Fruit fly (Drosophila melanogaster) whole organism, wandering third instar larva: ENCODE measurements around the gene CG9727.

Source experiments
- Abd-B ChIP-seq: fragments of >200 bp; optimal IDR thresholded peaks from 2 replicates; lab custom pipeline; 2017; ENCODE audit warnings: missing biosample characterization, missing genetic modification characterization
- CG32264 ChIP-seq: fragments of 200-800 bp; sonication (Bioruptor generic); optimal IDR thresholded peaks from 2 replicates; lab custom pipeline; 2016; ENCODE audit warnings: missing biosample characterization, missing genetic modification characterization
- CrebA ChIP-seq: fragments of 200-800 bp; sonication (Bioruptor generic); optimal IDR thresholded peaks from 2 replicates; lab custom pipeline; 2016; ENCODE audit warnings: missing biosample characterization, mild to moderate bottlenecking, missing genetic modification characterization, borderline replicate concordance
- Dfd ChIP-seq: fragments of >200 bp; optimal IDR thresholded peaks from 2 replicates; lab custom pipeline; 2017; ENCODE audit warnings: missing biosample characterization, missing genetic modification characterization
- Dif ChIP-seq: fragments of 200-275, 200-300 bp; sonication (Bioruptor generic); optimal IDR thresholded peaks from 2 replicates; lab custom pipeline; 2018; ENCODE audit warnings: missing biosample characterization, missing genetic modification characterization; ENCODE audit not compliant: partially characterized antibody
- GATAd ChIP-seq: sonication (Bioruptor generic); optimal IDR thresholded peaks from 2 replicates; lab custom pipeline; 2016; ENCODE audit warnings: missing biosample characterization, missing genetic modification characterization
- HLH106 ChIP-seq: fragments of 200-800 bp; optimal IDR thresholded peaks from 3 replicates; lab custom pipeline; 2019; ENCODE audit warnings: missing biosample characterization, mild to moderate bottlenecking, missing genetic modification characterization, moderate library complexity
- Hnf4 ChIP-seq: fragments of 200-800 bp; sonication (Bioruptor generic); optimal IDR thresholded peaks from 2 replicates; lab custom pipeline; 2016; ENCODE audit warnings: missing biosample characterization, mild to moderate bottlenecking, missing genetic modification characterization
- Hr78 ChIP-seq: fragments of >200 bp; optimal IDR thresholded peaks from 2 replicates; lab custom pipeline; 2017; ENCODE audit warnings: missing biosample characterization, missing genetic modification characterization
- Hr83 ChIP-seq: fragments of 200-300 bp; sonication (Bioruptor generic); optimal IDR thresholded peaks from 2 replicates; lab custom pipeline; 2016; ENCODE audit warnings: missing biosample characterization, mild to moderate bottlenecking, missing genetic modification characterization, moderate library complexity; ENCODE audit not compliant: poor library complexity, severe bottlenecking
- Jra ChIP-seq: sonication (Bioruptor generic); optimal IDR thresholded peaks from 2 replicates; lab custom pipeline; 2016; ENCODE audit warnings: missing biosample characterization, missing genetic modification characterization
- Mio ChIP-seq: sonication (Bioruptor generic); optimal IDR thresholded peaks from 2 replicates; lab custom pipeline; 2016; ENCODE audit warnings: missing biosample characterization, missing genetic modification characterization
- N ChIP-seq: fragments of >200 bp; optimal IDR thresholded peaks from 2 replicates; lab custom pipeline; 2018; ENCODE audit warnings: missing biosample characterization, missing external identifiers, missing genetic modification characterization
- Rel ChIP-seq, 2 experiments: fragments of 200-800 bp; sonication (Bioruptor generic) in 1 of 2; optimal IDR thresholded peaks; 2 replicates in 1 of 2; 3 replicates in 1 of 2; lab custom pipeline; 2016 to 2019; ENCODE audit warnings: mild to moderate bottlenecking in 2 of 2, missing biosample characterization in 2 of 2, missing genetic modification characterization in 2 of 2, moderate library complexity in 1 of 2
- Sp1 ChIP-seq: fragments of 200-800 bp; sonication (Bioruptor generic); optimal IDR thresholded peaks from 3 replicates; lab custom pipeline; 2019; ENCODE audit warnings: missing biosample characterization, mild to moderate bottlenecking, missing genetic modification characterization, moderate library complexity
- Vsx2 ChIP-seq: fragments of 200-300, 225-300 bp; sonication (Bioruptor generic); optimal IDR thresholded peaks from 2 replicates; lab custom pipeline; 2018; ENCODE audit warnings: missing biosample characterization, missing genetic modification characterization; ENCODE audit not compliant: partially characterized antibody
- br ChIP-seq: fragments of 200-800 bp; sonication (Bioruptor generic); optimal IDR thresholded peaks from 2 replicates; lab custom pipeline; 2016; ENCODE audit warnings: missing biosample characterization, missing genetic modification characterization
- brk ChIP-seq: fragments of 200-800 bp; sonication (Bioruptor generic); optimal IDR thresholded peaks from 2 replicates; lab custom pipeline; 2016; ENCODE audit warnings: missing biosample characterization, mild to moderate bottlenecking, missing genetic modification characterization
- dl ChIP-seq, 2 experiments: fragments of 175-275, 200-275 bp in 1 of 2; fragments of 200-275 bp in 1 of 2; sonication (Bioruptor generic); optimal IDR thresholded peaks; lab custom pipeline; 2018; ENCODE audit warnings: mild to moderate bottlenecking in 2 of 2, missing biosample characterization in 2 of 2, missing genetic modification characterization in 2 of 2, moderate library complexity in 2 of 2; ENCODE audit not compliant: partially characterized antibody in 2 of 2, insufficient read depth in 1 of 2
- dmrt93B ChIP-seq: fragments of 200-800 bp; sonication (Bioruptor generic); optimal IDR thresholded peaks from 2 replicates; lab custom pipeline; 2018; ENCODE audit warnings: missing biosample characterization, mild to moderate bottlenecking, missing genetic modification characterization
- dsf ChIP-seq: sonication (Bioruptor generic); optimal IDR thresholded peaks from 2 replicates; lab custom pipeline; 2016; ENCODE audit warnings: missing biosample characterization, missing genetic modification characterization, borderline replicate concordance
- ey ChIP-seq: fragments of 200-800 bp; sonication (Bioruptor generic); optimal IDR thresholded peaks from 2 replicates; lab custom pipeline; 2016; ENCODE audit warnings: missing biosample characterization, missing genetic modification characterization
- foxo ChIP-seq, 2 experiments: fragments of 200-800 bp; sonication (Bioruptor generic); optimal IDR thresholded peaks; 2 replicates in 1 of 2; 3 replicates in 1 of 2; lab custom pipeline; 2016 to 2017; ENCODE audit warnings: missing biosample characterization in 2 of 2, missing genetic modification characterization in 2 of 2
- fru ChIP-seq: fragments of 200-800 bp; sonication (Bioruptor generic); optimal IDR thresholded peaks from 3 replicates; lab custom pipeline; 2016; ENCODE audit warnings: missing biosample characterization, mild to moderate bottlenecking, missing genetic modification characterization
- h ChIP-seq: fragments of 200-800 bp; sonication (Bioruptor generic); optimal IDR thresholded peaks from 3 replicates; lab custom pipeline; 2016; ENCODE audit warnings: missing biosample characterization, mild to moderate bottlenecking, missing genetic modification characterization
- jim ChIP-seq: fragments of 175-275, 200-325 bp; sonication (Bioruptor generic); optimal IDR thresholded peaks from 2 replicates; lab custom pipeline; 2016; ENCODE audit warnings: missing biosample characterization, mild to moderate bottlenecking, missing genetic modification characterization
- lola ChIP-seq: fragments of >200 bp; optimal IDR thresholded peaks from 2 replicates; lab custom pipeline; 2017; ENCODE audit warnings: missing biosample characterization, missing genetic modification characterization
- pan ChIP-seq: fragments of >200 bp; optimal IDR thresholded peaks from 2 replicates; lab custom pipeline; 2017
- psq ChIP-seq: fragments of 200-800 bp; sonication (Bioruptor generic); optimal IDR thresholded peaks from 3 replicates; lab custom pipeline; 2017; ENCODE audit warnings: missing biosample characterization, mild to moderate bottlenecking, missing genetic modification characterization, moderate library complexity
- rgr ChIP-seq: fragments of 200-800 bp; sonication (Bioruptor generic); optimal IDR thresholded peaks from 3 replicates; lab custom pipeline; 2016; ENCODE audit warnings: missing biosample characterization, mild to moderate bottlenecking, missing genetic modification characterization
- sage ChIP-seq: fragments of 200-800 bp; sonication (Bioruptor generic); optimal IDR thresholded peaks from 2 replicates; lab custom pipeline; 2016; ENCODE audit warnings: missing biosample characterization, mild to moderate bottlenecking, missing genetic modification characterization
- sv ChIP-seq: fragments of 200-800 bp; sonication (Bioruptor generic); optimal IDR thresholded peaks from 3 replicates; lab custom pipeline; 2016; ENCODE audit warnings: missing biosample characterization, missing genetic modification characterization
- tai ChIP-seq: sonication (Bioruptor generic); optimal IDR thresholded peaks from 2 replicates; lab custom pipeline; 2016; ENCODE audit warnings: missing biosample characterization, missing genetic modification characterization
- woc ChIP-seq: sonication (Bioruptor generic); optimal IDR thresholded peaks from 2 replicates; lab custom pipeline; 2016; ENCODE audit warnings: missing biosample characterization, mild to moderate bottlenecking, missing genetic modification characterization

The CG9727 gene

DNA sequence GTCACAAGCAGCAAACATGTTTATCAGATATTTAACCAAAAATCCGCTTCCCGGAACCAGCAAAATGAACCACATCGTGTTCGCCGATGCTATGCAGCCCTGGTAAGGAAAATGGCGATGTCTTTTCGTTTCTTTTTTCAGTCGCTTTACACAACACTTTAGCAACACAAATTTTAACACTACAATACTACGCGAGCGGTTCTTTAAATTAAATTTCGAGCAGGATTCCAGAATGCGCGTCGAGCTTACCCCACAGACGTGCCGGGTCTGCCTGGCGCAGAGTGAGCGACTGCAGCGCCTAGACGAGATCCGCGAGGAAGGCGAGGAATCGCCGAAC lies 547 bp upstream of the CG9727 start, which contains the start of gene Zif (continued):
- TF ChIP-seq h = peak; percentile 48
- no peak for TF ChIP-seq lola (GFP tag; lab: Kevin White, UChicago)
- TF ChIP-seq dsf = no peak
- no peak for TF ChIP-seq CrebA (GFP tag; lab: Kevin White, UChicago)
- TF ChIP-seq Hr83 (GFP tag; lab: Kevin White, UChicago) = peak; percentile 72
- TF ChIP-seq Abd-B = no peak
- TF ChIP-seq tai (GFP tag; lab: Kevin White, UChicago) = no peak

dm6 chr3R:6436643-6437042 lies 19.8 kb downstream of the CG9727 start:
- TF ChIP-seq Dif (GFP tag; lab: Kevin White, UChicago) (no peak), Hr78 (GFP tag; lab: Kevin White, UChicago) (no peak), rgr (no peak), tai (GFP tag; lab: Kevin White, UChicago) (no peak), Jra (GFP tag; lab: Kevin White, UChicago) (no peak), HLH106 (tag; lab: Kevin White, UChicago) (no peak), N (GFP tag; lab: Kevin White, UChicago) (no peak), Hnf4 (GFP tag; lab: Kevin White, UChicago) (no peak), dl (GFP tag; optimal IDR thresholded peaks at IDR 0.05; lab: Kevin White, UChicago; ENCODE audit: insufficient read depth in 1 of 2, partially characterized antibody in 2 of 2) (no peak), Mio (GFP tag; lab: Kevin White, UChicago) (no peak), pan (no peak), Rel (GFP tag; optimal IDR thresholded peaks at IDR 0.05; lab: Kevin White, UChicago) (no peak), Rel (tag; optimal IDR thresholded peaks at IDR 0.05; lab: Kevin White, UChicago) (no peak), brk (no peak), woc (GFP tag; lab: Kevin White, UChicago) (no peak), GATAd (GFP tag; lab: Kevin White, UChicago) (no peak), CG32264 (GFP tag; lab: Kevin White, UChicago) (no peak)

DNA sequence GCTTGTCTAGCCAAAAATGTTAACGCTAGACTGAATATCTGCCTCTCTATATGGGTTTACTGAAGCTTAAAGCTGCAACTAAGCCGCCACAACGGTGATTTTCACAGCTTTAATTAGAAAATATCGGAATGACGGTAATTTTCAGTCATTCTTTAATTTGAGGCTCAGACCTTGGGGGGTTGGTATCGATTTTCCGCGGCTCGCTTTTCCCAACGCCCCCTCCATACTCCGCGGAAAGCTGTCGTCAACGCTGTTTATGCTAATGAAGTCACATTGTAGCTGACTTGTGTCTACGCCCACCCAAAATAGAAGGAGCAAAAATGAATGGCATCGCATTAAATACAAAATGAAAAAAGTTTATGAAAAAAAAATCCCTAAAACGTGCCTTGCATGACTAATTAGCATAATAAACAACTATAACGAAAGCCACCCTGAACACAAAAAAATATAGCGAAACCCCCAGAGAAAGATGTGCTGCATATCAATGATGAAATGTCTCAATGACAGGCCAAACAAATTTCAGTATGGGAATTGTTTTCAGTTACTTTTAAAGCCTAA lies 20.6 kb downstream of the CG9727 start:
- no peak for TF ChIP-seq Sp1 (GFP tag; lab: Kevin White, UChicago)
- no peak for TF ChIP-seq Mio (GFP tag; lab: Kevin White, UChicago)

DNA sequence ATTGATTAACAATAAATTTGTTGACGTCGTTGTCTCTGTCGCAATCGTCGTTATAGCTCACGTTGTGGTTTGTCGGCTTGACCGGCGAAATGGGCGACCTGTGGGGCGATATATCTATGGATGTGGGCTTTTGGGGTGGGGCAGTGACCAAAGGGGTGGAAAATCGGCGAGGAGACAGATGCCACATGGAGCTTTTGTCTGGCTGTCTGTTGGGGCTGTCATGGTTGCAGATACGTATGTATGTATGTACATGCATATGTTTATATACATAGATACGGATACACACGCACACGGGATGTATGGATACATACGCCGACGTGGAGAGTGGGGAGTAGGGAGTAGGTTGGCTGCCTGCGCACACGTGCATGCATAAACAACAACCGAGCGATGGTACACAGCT lies 21.3 kb downstream of the CG9727 start:
- TF ChIP-seq ey (GFP tag; lab: Kevin White, UChicago) = no peak
- TF ChIP-seq lola (GFP tag; lab: Kevin White, UChicago) = no peak
- TF ChIP-seq woc (GFP tag; lab: Kevin White, UChicago) = no peak
- no peak for TF ChIP-seq GATAd (GFP tag; lab: Kevin White, UChicago)
- TF ChIP-seq jim = no peak
- TF ChIP-seq sv (GFP tag; lab: Kevin White, UChicago) = no peak
- no peak for TF ChIP-seq rgr
- no peak for TF ChIP-seq sage (GFP tag; lab: Kevin White, UChicago)
- TF ChIP-seq br (GFP tag; lab: Kevin White, UChicago) = no peak
- TF ChIP-seq Jra (GFP tag; lab: Kevin White, UChicago) = no peak
- no peak for TF ChIP-seq dl (GFP tag; optimal IDR thresholded peaks at IDR 0.05; lab: Kevin White, UChicago; ENCODE audit: insufficient read depth in 1 of 2, partially characterized antibody in 2 of 2)
- TF ChIP-seq Mio (GFP tag; lab: Kevin White, UChicago) = no peak
- no peak for TF ChIP-seq dmrt93B
- no peak for TF ChIP-seq Dfd (GFP tag; lab: Kevin White, UChicago)
- TF ChIP-seq foxo (GFP tag; optimal IDR thresholded peaks at IDR 0.05; lab: Kevin White, UChicago) = no peak
- TF ChIP-seq pan = no peak

DNA sequence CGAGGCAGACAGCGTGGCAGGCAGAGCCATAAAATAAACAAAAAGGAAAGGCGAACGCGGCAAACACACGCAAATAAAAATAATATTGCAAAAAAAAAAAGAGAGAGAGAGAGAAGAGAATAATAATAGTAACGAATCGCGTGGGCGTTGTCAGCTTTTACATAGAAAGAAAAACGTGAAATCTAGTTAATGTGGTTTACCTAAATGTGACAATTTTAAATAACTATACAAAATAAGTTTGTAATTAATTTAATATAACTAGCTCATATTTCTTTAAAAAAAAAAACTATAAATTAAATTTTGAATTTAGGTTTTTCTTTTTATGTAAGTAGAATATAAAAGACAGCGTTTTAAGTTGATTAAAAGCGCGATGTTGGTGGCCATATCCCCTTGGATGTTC lies 22.6 kb downstream of the CG9727 start:
- TF ChIP-seq sage (GFP tag; lab: Kevin White, UChicago) (no peak), N (GFP tag; lab: Kevin White, UChicago) (no peak), br (GFP tag; lab: Kevin White, UChicago) (no peak), psq (GFP tag; lab: Kevin White, UChicago) (no peak), sv (GFP tag; lab: Kevin White, UChicago) (no peak), pan (no peak), Vsx2 (GFP tag; lab: Kevin White, UChicago) (no peak), fru (no peak), Dfd (GFP tag; lab: Kevin White, UChicago) (no peak)
